Fruit fly (Drosophila melanogaster): Measurements from ENCODE around the gene CG33658.
A peak's percentile ranks its signal among the peaks of the same experiment; 100 is the strongest.

The CG33658 gene

DNA sequence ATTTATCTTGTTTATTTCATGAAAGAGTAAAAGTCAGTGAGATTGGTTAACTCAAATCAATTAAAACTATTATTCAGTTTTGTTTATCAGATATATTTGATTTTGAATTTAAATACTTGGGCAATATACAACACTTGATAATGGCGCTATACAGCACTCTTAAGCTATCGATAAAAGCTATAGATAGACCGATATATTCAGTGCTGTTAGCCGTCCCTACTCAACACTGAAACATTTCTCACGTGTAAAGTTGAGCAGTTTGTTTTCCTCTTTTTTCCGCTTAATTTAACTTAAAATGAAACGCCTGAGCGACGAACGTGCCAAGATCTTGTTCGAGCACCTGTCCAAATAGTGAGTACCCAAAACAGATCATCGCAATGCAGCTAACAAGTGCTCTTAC lies 9.5 kb upstream of the CG33658 start, which contains the start of gene CG7006 (continued):
- no peak for TF ChIP-seq grn (GFP tag; optimal IDR thresholded peaks at IDR 0.05)
- TF ChIP-seq ab (GFP tag; optimal IDR thresholded peaks at IDR 0.05) = peak; percentile 16
- TF ChIP-seq CG8281 (tag; optimal IDR thresholded peaks at IDR 0.05) = no peak
- TF ChIP-seq Hmr (GFP tag; optimal IDR thresholded peaks at IDR 0.05) = peak; percentile 73
- TF ChIP-seq CG15601 (tag; optimal IDR thresholded peaks at IDR 0.05) = no peak
- TF ChIP-seq CG5245 (GFP tag; optimal IDR thresholded peaks at IDR 0.05) = peak; percentile 55
- no peak for TF ChIP-seq pan (optimal IDR thresholded peaks at IDR 0.05)
- peak in 1 of 2 experiments; percentile 60 for TF ChIP-seq pan (GFP tag; optimal IDR thresholded peaks at IDR 0.05 in 1 of 2, IDR thresholded peaks at IDR 0.05 in 1 of 2)
- peak; percentile 58 for TF ChIP-seq CoRest (tag; optimal IDR thresholded peaks at IDR 0.05)
- peak; percentile 69 for TF ChIP-seq phol (tag; optimal IDR thresholded peaks at IDR 0.05)
- peak; percentile 46 for TF ChIP-seq CG4328 (GFP tag; optimal IDR thresholded peaks at IDR 0.05)
- TF ChIP-seq CG14710 (tag; optimal IDR thresholded peaks at IDR 0.05) = peak; percentile 61
- no peak; the same call in 2 of the 3 replicates for TF ChIP-seq zen2 (GFP tag; IDR thresholded peaks at IDR 0.05; ENCODE audit: partially characterized antibody)
- TF ChIP-seq CG15696 (tag; optimal IDR thresholded peaks at IDR 0.05) = no peak
- peak; percentile 65 for TF ChIP-seq CG4854 (GFP tag; optimal IDR thresholded peaks at IDR 0.05)
- TF ChIP-seq CG16863 (GFP tag; optimal IDR thresholded peaks at IDR 0.05) = peak; percentile 43
- TF ChIP-seq pita (GFP tag; optimal IDR thresholded peaks at IDR 0.05) = no peak
- peak; percentile 73 for TF ChIP-seq CG18764 (GFP tag; optimal IDR thresholded peaks at IDR 0.05)
- TF ChIP-seq gce (GFP tag; IDR thresholded peaks at IDR 0.05) = no peak
- TF ChIP-seq Dll (GFP tag; IDR thresholded peaks at IDR 0.05; ENCODE audit: partially characterized antibody) = peak; percentile 80
- no peak for TF ChIP-seq Poxn (GFP tag; IDR thresholded peaks at IDR 0.05)
- TF ChIP-seq CG2875 (GFP tag; optimal IDR thresholded peaks at IDR 0.05) = no peak
- TF ChIP-seq CG1832 (GFP tag; optimal IDR thresholded peaks at IDR 0.05) = no peak
- TF ChIP-seq ttk (GFP tag; IDR thresholded peaks at IDR 0.05) = peak; percentile 52
- TF ChIP-seq Hr51 (GFP tag; optimal IDR thresholded peaks at IDR 0.05) = peak in 1 of 2 experiments; percentile 73
- TF ChIP-seq CrebB (tag; optimal IDR thresholded peaks at IDR 0.05) = peak; percentile 2
- no peak for TF ChIP-seq wor (GFP tag; IDR thresholded peaks at IDR 0.05)
- no peak for TF ChIP-seq CG10431 (GFP tag; optimal IDR thresholded peaks at IDR 0.05)
- TF ChIP-seq CG16813 (GFP tag; IDR thresholded peaks at IDR 0.05; ENCODE audit: partially characterized antibody) = peak; percentile 79
- TF ChIP-seq CG3995 (GFP tag; optimal IDR thresholded peaks at IDR 0.05) = peak; percentile 56
- TF ChIP-seq gsb (GFP tag; IDR thresholded peaks at IDR 0.05) = no peak; the same call in 1 of the 2 replicates
- TF ChIP-seq Dbx (GFP tag; IDR thresholded peaks at IDR 0.05) = peak; percentile 90
- peak in 1 of 2 experiments; percentile 41 for TF ChIP-seq crp (GFP tag; optimal IDR thresholded peaks at IDR 0.05)
- no peak for TF ChIP-seq ftz-f1 (GFP tag; optimal IDR thresholded peaks at IDR 0.05)
- peak; percentile 87 for TF ChIP-seq Dad (GFP tag; optimal IDR thresholded peaks at IDR 0.05)
- TF ChIP-seq CG3163 (GFP tag; optimal IDR thresholded peaks at IDR 0.05) = peak; percentile 59
- peak; percentile 70; the same call in 1 of the 2 replicates for TF ChIP-seq CG32532 (GFP tag; IDR thresholded peaks at IDR 0.05)
- no peak for TF ChIP-seq CG43689 (GFP tag; IDR thresholded peaks at IDR 0.05)
- no peak for TF ChIP-seq sc (optimal IDR thresholded peaks at IDR 0.05)
- TF ChIP-seq sc (GFP tag; optimal IDR thresholded peaks at IDR 0.05) = no peak
- TF ChIP-seq Taf1 (GFP tag; IDR thresholded peaks at IDR 0.05) = peak; percentile 41; the same call in 1 of the 2 replicates
- TF ChIP-seq CG18599 (GFP tag; optimal IDR thresholded peaks at IDR 0.05) = no peak
- peak; percentile 75 for TF ChIP-seq CHES-1-like (GFP tag; optimal IDR thresholded peaks at IDR 0.05)
- TF ChIP-seq CG12299 (tag; optimal IDR thresholded peaks at IDR 0.05) = no peak
- no peak for TF ChIP-seq CG13296 (GFP tag; optimal IDR thresholded peaks at IDR 0.05)
- no peak for TF ChIP-seq Hr39 (optimal IDR thresholded peaks at IDR 0.05)
- TF ChIP-seq bbx (GFP tag; IDR thresholded peaks at IDR 0.05; ENCODE audit: partially characterized antibody) = peak; percentile 76
- TF ChIP-seq Aef1 (GFP tag; IDR thresholded peaks at IDR 0.05) = peak; percentile 36; the same call in 1 of the 3 replicates
- no peak for TF ChIP-seq CG11723 (GFP tag; optimal IDR thresholded peaks at IDR 0.05)
- no peak for TF ChIP-seq CG10147 (GFP tag; optimal IDR thresholded peaks at IDR 0.05)
- peak; percentile 52 for TF ChIP-seq Atf6 (GFP tag; IDR thresholded peaks at IDR 0.05)
